Fruit fly (Drosophila melanogaster): ENCODE data around the gene dib.

- TF ChIP-seq CG13204 (GFP tag; optimal IDR thresholded peaks at IDR 0.05) (peak; percentile 17), Pif1A (GFP tag; optimal IDR thresholded peaks at IDR 0.05) (no peak), gl (tag; optimal IDR thresholded peaks at IDR 0.05) (no peak), CG9948 (tag; optimal IDR thresholded peaks at IDR 0.05) (no peak), EcR (GFP tag; optimal IDR thresholded peaks at IDR 0.05) (no peak), Snoo (tag; optimal IDR thresholded peaks at IDR 0.05) (no peak), CG8301 (tag; optimal IDR thresholded peaks at IDR 0.05) (no peak), CG12605 (GFP tag; IDR thresholded peaks at IDR 0.05) (no peak), CG15710 (tag; optimal IDR thresholded peaks at IDR 0.05) (no peak), CG10348 (GFP tag; IDR thresholded peaks at IDR 0.05) (no peak), fd96Ca (GFP tag; IDR thresholded peaks at IDR 0.05) (no peak; the same call in 2 of the 3 replicates)
Measured at dm6 chr3L:4108072-4108843, 46.2 kb downstream of the dib start, which contains the start of gene Ack.

Measured in whole organism, pupa.